Worm (Caenorhabditis elegans) whole organism, L3 larva: ENCODE results near the gene srg-7.

ENCODE experiments used
- R02D3.7 ChIP-seq: fragments of 150-350 bp; optimal IDR thresholded peaks from 2 replicates; lab custom pipeline; 2014; ENCODE audit warnings: missing biosample characterization, missing genetic modification characterization
- ZK546.5 ChIP-seq: sonication (generic microtip); optimal IDR thresholded peaks from 2 replicates; lab custom pipeline; 2017; ENCODE audit warnings: missing biosample characterization, missing genetic modification characterization
- ceh-28 ChIP-seq: fragments of 150-350 bp; optimal IDR thresholded peaks from 2 replicates; lab custom pipeline; 2014; ENCODE audit warnings: missing biosample characterization, missing genetic modification reagents, missing genetic modification characterization
- ceh-82 ChIP-seq: fragments of 150-350 bp; optimal IDR thresholded peaks from 2 replicates; lab custom pipeline; 2014; ENCODE audit warnings: missing biosample characterization, missing genetic modification characterization
- ceh-9 ChIP-seq: sonication (generic microtip); optimal IDR thresholded peaks from 2 replicates; lab custom pipeline; 2018; ENCODE audit warnings: missing biosample characterization, missing genetic modification characterization
- daf-12 ChIP-seq: fragments of 150-350 bp; optimal IDR thresholded peaks from 2 replicates; lab custom pipeline; 2014; ENCODE audit warnings: missing biosample characterization, missing genetic modification reagents, missing genetic modification characterization
- egl-5 ChIP-seq: fragments of 150-350 bp; optimal IDR thresholded peaks from 2 replicates; lab custom pipeline; 2017; ENCODE audit warnings: missing biosample characterization, missing genetic modification reagents, missing genetic modification characterization, inconsistent platforms
- elt-1 ChIP-seq: fragments of 150-350 bp; optimal IDR thresholded peaks from 2 replicates; lab custom pipeline; 2014; ENCODE audit warnings: missing biosample characterization, missing genetic modification characterization
- elt-2 ChIP-seq: sonication (generic microtip); optimal IDR thresholded peaks from 2 replicates; lab custom pipeline; 2016; ENCODE audit warnings: missing genetic modification reagents, mild to moderate bottlenecking, missing genetic modification characterization, missing compliant biosample characterization
- elt-3 ChIP-seq, 3 experiments: fragments of 150-350 bp in 1 of 3; sonication (generic microtip) in 2 of 3; optimal IDR thresholded peaks; 2 replicates in 2 of 3; 4 replicates in 1 of 3; lab custom pipeline; 2014 to 2017; ENCODE audit warnings: missing biosample characterization in 3 of 3, missing genetic modification characterization in 3 of 3
- jun-1 ChIP-seq: fragments of 150-350 bp; optimal IDR thresholded peaks from 2 replicates; lab custom pipeline; 2014; ENCODE audit warnings: missing biosample characterization, missing genetic modification reagents, missing genetic modification characterization
- mml-1 ChIP-seq: fragments of 150-350 bp; sonication (generic microtip); optimal IDR thresholded peaks from 3 replicates; lab custom pipeline; 2014; ENCODE audit warnings: missing biosample characterization, missing genetic modification characterization
- nfya-1 ChIP-seq: sonication (generic microtip); optimal IDR thresholded peaks from 2 replicates; lab custom pipeline; 2017; ENCODE audit warnings: missing genetic modification characterization, mild to moderate bottlenecking, missing compliant biosample characterization, antibody characterized with exemption, moderate library complexity; ENCODE audit not compliant: insufficient read depth
- nhr-11 ChIP-seq: fragments of 150-350 bp; optimal IDR thresholded peaks from 2 replicates; lab custom pipeline; 2014; ENCODE audit warnings: missing biosample characterization, missing genetic modification characterization
- nhr-23 ChIP-seq: fragments of 150-350 bp; optimal IDR thresholded peaks from 2 replicates; lab custom pipeline; 2014; ENCODE audit warnings: missing biosample characterization, missing genetic modification reagents, missing genetic modification characterization
- nhr-237 ChIP-seq: fragments of 150-350 bp; optimal IDR thresholded peaks from 2 replicates; lab custom pipeline; 2014; ENCODE audit warnings: missing biosample characterization, missing genetic modification characterization
- nhr-25 ChIP-seq: sonication (generic microtip); optimal IDR thresholded peaks from 2 replicates; lab custom pipeline; 2017; ENCODE audit warnings: missing biosample characterization, missing genetic modification characterization
- nhr-28 ChIP-seq: fragments of 150-350 bp; optimal IDR thresholded peaks from 2 replicates; lab custom pipeline; 2014; ENCODE audit warnings: missing biosample characterization, missing genetic modification characterization
- nhr-76 ChIP-seq: fragments of 150-350 bp; sonication (generic microtip); optimal IDR thresholded peaks from 5 replicates; lab custom pipeline; 2014; ENCODE audit warnings: missing biosample characterization, missing genetic modification characterization
- pha-4 ChIP-seq: fragments of 150-350 bp; optimal IDR thresholded peaks from 2 replicates; lab custom pipeline; 2014; ENCODE audit warnings: missing biosample characterization, missing genetic modification reagents, missing genetic modification characterization
- pqm-1 ChIP-seq: fragments of 150-350 bp; optimal IDR thresholded peaks from 2 replicates; lab custom pipeline; 2017; ENCODE audit warnings: missing biosample characterization, missing genetic modification characterization, inconsistent platforms
- skn-1 ChIP-seq: fragments of 150-350 bp; optimal IDR thresholded peaks from 2 replicates; lab custom pipeline; 2014; ENCODE audit warnings: missing biosample characterization, missing genetic modification characterization
- snpc-4 ChIP-seq: fragments of 150-350 bp; optimal IDR thresholded peaks from 2 replicates; lab custom pipeline; 2014; ENCODE audit warnings: missing biosample characterization, missing genetic modification characterization
- tbx-2 ChIP-seq: sonication (generic microtip); optimal IDR thresholded peaks from 2 replicates; lab custom pipeline; 2016; ENCODE audit warnings: mild to moderate bottlenecking, missing genetic modification characterization, missing compliant biosample characterization
- zag-1 ChIP-seq: fragments of 150-350 bp; optimal IDR thresholded peaks from 2 replicates; lab custom pipeline; 2014; ENCODE audit warnings: missing biosample characterization, missing genetic modification characterization
- ztf-4 ChIP-seq: fragments of 150-350 bp; optimal IDR thresholded peaks from 2 replicates; lab custom pipeline; 2014; ENCODE audit warnings: missing biosample characterization, missing genetic modification characterization

The srg-7 gene

DNA sequence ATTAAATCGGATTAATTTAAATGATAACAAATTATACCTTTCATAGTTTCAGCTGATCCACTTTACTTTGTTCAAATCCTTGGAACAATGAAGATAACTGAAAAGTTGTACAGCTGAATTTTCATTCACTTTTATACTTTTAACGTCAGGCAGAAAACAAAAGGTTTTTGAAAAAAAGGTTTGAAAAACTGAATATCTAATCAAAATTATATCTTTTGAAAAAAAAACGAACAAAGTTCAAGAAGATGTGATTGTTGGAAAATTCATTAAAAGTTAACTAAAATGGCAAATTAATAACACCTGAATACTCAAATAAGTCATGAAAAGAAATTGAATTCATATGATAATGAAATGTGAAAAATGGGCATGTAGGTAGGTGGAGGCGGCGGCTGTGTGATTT, 31.3 kb downstream of the srg-7 start, which contains the start of gene T12A2.21:
Gene T12A2.21 (minus strand): TSS at position 101 of the 400 bp plus-strand sequence.
- TF ChIP-seq nhr-28 (no peak), nhr-25 (tag; lab: Kevin White, UChicago) (no peak), daf-12 (no peak), nfya-1 (tag; lab: Kevin White, UChicago) (no peak), mml-1 (tag; lab: Kevin White, UChicago) (no peak), ceh-82 (tag; lab: Kevin White, UChicago) (no peak)
- TF ChIP-seq, all 47 proteins: peak for 0

ce11 chrIII:6231880-6232279, 36.1 kb downstream of the srg-7 start:
- TF ChIP-seq pqm-1 (tag; lab: Kevin White, UChicago) = peak; percentile 94
- TF ChIP-seq nhr-25 (tag; lab: Kevin White, UChicago) = peak; percentile 4
- TF ChIP-seq nfya-1 (tag; lab: Kevin White, UChicago) = peak; percentile 14
- peak; percentile 87 for TF ChIP-seq pha-4 (tag; lab: Kevin White, UChicago)
- peak; percentile 33 for TF ChIP-seq jun-1
- no peak for TF ChIP-seq nhr-237
- TF ChIP-seq ceh-28 (tag; lab: Kevin White, UChicago) = no peak
- TF ChIP-seq elt-2 (tag; lab: Kevin White, UChicago) = peak; percentile 95
- TF ChIP-seq, all 47 proteins: peak for 6

ce11 chrIII:6230870-6231269, 37.1 kb downstream of the srg-7 start, which contains the start of gene esyt-2:
TSS of gene esyt-2 (minus strand) at chrIII:6230970.
- TF ChIP-seq ZK546.5 (tag; lab: Kevin White, UChicago) (no peak), R02D3.7 (tag; lab: Kevin White, UChicago) (no peak), nhr-11 (tag; lab: Kevin White, UChicago) (no peak), nhr-76 (tag; lab: Kevin White, UChicago) (no peak), tbx-2 (tag; lab: Kevin White, UChicago) (no peak), ceh-9 (tag; lab: Kevin White, UChicago) (no peak), elt-1 (tag; lab: Kevin White, UChicago) (no peak), pqm-1 (tag; lab: Kevin White, UChicago) (no peak), nfya-1 (tag; lab: Kevin White, UChicago) (no peak), skn-1 (tag; lab: Kevin White, UChicago) (no peak), ztf-4 (no peak), zag-1 (no peak), elt-2 (tag; lab: Kevin White, UChicago) (no peak), nhr-23 (tag; lab: Kevin White, UChicago) (no peak), pha-4 (tag; lab: Kevin White, UChicago) (no peak)

- TF ChIP-seq egl-5 = no peak
Observed at ce11 chrIII:6221403-6221802, 46.6 kb downstream of the srg-7 start.

DNA sequence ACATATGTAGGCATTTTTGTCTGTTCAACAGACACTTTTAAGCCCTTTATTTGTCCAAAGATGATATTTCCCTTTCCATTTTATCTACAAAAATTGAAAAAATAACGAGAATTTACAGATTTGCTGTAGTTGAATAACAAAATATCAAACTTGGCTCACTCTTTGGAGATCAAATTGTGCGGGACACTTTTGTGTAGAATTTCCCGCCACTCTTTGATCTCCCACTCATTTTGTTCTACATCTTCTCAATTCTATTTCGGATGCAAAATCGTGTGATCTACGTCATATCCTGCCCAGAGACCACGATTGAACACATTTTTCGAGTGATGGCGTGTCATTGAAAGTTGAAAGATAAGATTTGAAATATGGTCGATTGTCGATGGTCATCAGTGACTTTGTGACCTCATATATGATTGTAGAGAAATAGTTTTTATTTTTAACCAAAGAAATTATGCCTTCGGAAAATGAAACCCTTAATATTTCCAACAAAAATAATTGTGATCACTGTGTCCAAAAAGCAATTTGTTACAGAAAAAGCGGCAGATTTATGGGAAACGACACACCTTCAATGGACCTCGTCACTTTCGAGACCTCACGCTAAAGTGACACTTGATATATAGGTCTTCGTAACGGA, 51.0 kb downstream of the srg-7 start, which contains the start of gene hot-4:
Gene hot-4 (plus strand): TSS at position 584 of the 634 bp plus-strand sequence.
- no peak for TF ChIP-seq elt-3 (tag; optimal IDR thresholded peaks at IDR 0.05; lab: Kevin White, UChicago)
- TF ChIP-seq ceh-28 (tag; lab: Kevin White, UChicago) = no peak
- no peak for TF ChIP-seq snpc-4 (tag; lab: Kevin White, UChicago)
- no peak for TF ChIP-seq ceh-9 (tag; lab: Kevin White, UChicago)
